Fruit fly (Drosophila melanogaster) whole organism, wandering third instar larva: Measurements from ENCODE around the gene pdgy.

Source experiments
- CG32264 ChIP-seq: fragments of 200-800 bp; sonication (Bioruptor generic); optimal IDR thresholded peaks from 2 replicates; lab custom pipeline; 2016; ENCODE audit warnings: missing biosample characterization, missing genetic modification characterization
- Dfd ChIP-seq: fragments of >200 bp; optimal IDR thresholded peaks from 2 replicates; lab custom pipeline; 2017; ENCODE audit warnings: missing biosample characterization, missing genetic modification characterization
- foxo ChIP-seq, 2 experiments: fragments of 200-800 bp; sonication (Bioruptor generic); optimal IDR thresholded peaks; 2 replicates in 1 of 2; 3 replicates in 1 of 2; lab custom pipeline; 2016 to 2017; ENCODE audit warnings: missing biosample characterization in 2 of 2, missing genetic modification characterization in 2 of 2
- fru ChIP-seq: fragments of 200-800 bp; sonication (Bioruptor generic); optimal IDR thresholded peaks from 3 replicates; lab custom pipeline; 2016; ENCODE audit warnings: missing biosample characterization, mild to moderate bottlenecking, missing genetic modification characterization
- lola ChIP-seq: fragments of >200 bp; optimal IDR thresholded peaks from 2 replicates; lab custom pipeline; 2017; ENCODE audit warnings: missing biosample characterization, missing genetic modification characterization
- psq ChIP-seq: fragments of 200-800 bp; sonication (Bioruptor generic); optimal IDR thresholded peaks from 3 replicates; lab custom pipeline; 2017; ENCODE audit warnings: missing biosample characterization, mild to moderate bottlenecking, missing genetic modification characterization, moderate library complexity
- sv ChIP-seq: fragments of 200-800 bp; sonication (Bioruptor generic); optimal IDR thresholded peaks from 3 replicates; lab custom pipeline; 2016; ENCODE audit warnings: missing biosample characterization, missing genetic modification characterization
- usp ChIP-seq: fragments of >200 bp; optimal IDR thresholded peaks from 2 replicates; lab custom pipeline; 2017; ENCODE audit warnings: missing biosample characterization, missing genetic modification characterization
- woc ChIP-seq: sonication (Bioruptor generic); optimal IDR thresholded peaks from 2 replicates; lab custom pipeline; 2016; ENCODE audit warnings: missing biosample characterization, mild to moderate bottlenecking, missing genetic modification characterization

DNA sequence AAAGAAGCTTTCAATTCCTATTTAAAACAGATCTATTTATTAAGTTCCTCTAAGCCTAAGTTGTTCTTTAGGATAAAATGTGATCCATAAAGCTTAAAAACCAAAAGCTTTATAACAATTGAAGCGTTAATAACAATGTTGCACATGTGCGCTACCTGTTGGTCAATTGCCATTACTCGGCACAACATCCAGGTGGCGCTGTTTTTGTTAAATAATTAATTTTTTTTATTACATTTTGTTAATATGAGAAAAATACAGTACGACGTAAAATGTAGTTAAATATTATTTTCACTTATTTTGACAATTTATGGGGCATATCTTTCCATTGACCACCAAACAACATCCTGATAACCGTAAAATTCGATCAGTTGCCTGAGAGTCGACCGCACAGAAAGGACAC lies 564 bp upstream of the pdgy start:
- TF ChIP-seq fru (GFP tag; lab: Kevin White, UChicago) (peak; percentile 57), usp (no peak), psq (GFP tag; lab: Kevin White, UChicago) (no peak), sv (GFP tag; lab: Kevin White, UChicago) (no peak), woc (GFP tag; lab: Kevin White, UChicago) (no peak), Dfd (GFP tag; lab: Kevin White, UChicago) (no peak), foxo (GFP tag; optimal IDR thresholded peaks at IDR 0.05; lab: Kevin White, UChicago) (peak in 1 of 2 experiments; percentile 45), CG32264 (GFP tag; lab: Kevin White, UChicago) (no peak), lola (GFP tag; lab: Kevin White, UChicago) (no peak)
